Fruit fly (Drosophila melanogaster): ENCODE measurements around the gene CG43392.

Gene CG43392

DNA sequence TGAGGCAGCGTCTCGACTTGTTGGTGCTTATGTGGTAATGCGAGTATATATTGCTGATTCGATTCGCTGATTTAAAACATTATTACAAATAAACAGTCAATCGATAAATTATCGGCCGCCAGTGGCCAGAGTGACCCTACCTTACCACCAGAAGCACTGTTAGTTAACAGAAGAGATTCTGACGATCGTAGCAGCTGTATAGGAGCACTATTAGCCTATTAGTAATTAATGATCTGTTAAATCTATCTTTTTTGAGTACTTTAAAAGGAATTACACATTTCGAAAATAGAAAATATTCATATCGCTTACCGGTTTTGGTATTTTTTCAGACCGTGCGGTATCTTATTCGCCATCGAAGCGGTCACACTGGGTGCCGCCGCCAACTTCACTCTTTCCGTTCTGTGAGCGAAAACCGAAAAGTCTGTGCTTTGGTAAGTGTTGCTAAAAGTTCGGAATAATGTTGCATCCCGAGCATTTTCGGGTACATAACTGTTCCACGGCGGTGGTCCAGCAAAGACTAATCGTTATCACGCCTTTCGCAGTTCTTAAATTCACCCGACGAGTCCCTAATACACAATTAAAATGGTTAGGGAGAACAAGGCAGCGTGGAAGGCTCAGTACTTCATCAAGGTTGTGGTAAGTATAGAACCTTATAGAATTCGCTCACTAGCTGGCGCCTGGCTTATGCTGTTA is 46.3 kb upstream of the CG43392 start, which contains the start of the genes CG7130 and RpLP0 (continued):
- peak; percentile 52; the same call in 1 of the 2 replicates for TF ChIP-seq klu (GFP tag; IDR thresholded peaks at IDR 0.05)
- TF ChIP-seq Sin3A (optimal IDR thresholded peaks at IDR 0.05): peak; percentile 94
- TF ChIP-seq CG2712 (tag; optimal IDR thresholded peaks at IDR 0.05): peak; percentile 87
- peak; percentile 86 for TF ChIP-seq zfh2 (GFP tag; optimal IDR thresholded peaks at IDR 0.05)
- peak; percentile 40; the same call in 1 of the 2 replicates for TF ChIP-seq CG10321 (GFP tag; IDR thresholded peaks at IDR 0.05)
- TF ChIP-seq Dfd (GFP tag; optimal IDR thresholded peaks at IDR 0.05): no peak
- TF ChIP-seq sug (tag; optimal IDR thresholded peaks at IDR 0.05): peak; percentile 91
- peak; percentile 29 for TF ChIP-seq zf30C (GFP tag; optimal IDR thresholded peaks at IDR 0.05)
- peak; percentile 97 for TF ChIP-seq CG12659 (GFP tag; optimal IDR thresholded peaks at IDR 0.05)
- TF ChIP-seq Dip2 (GFP tag; IDR thresholded peaks at IDR 0.05): no peak
- peak; percentile 54 for TF ChIP-seq Ssrp (tag; optimal IDR thresholded peaks at IDR 0.05)
- peak; percentile 28; the same call in 1 of the 2 replicates for TF ChIP-seq CG4730 (GFP tag; IDR thresholded peaks at IDR 0.05)
- peak; percentile 97 for TF ChIP-seq ci (GFP tag; IDR thresholded peaks at IDR 0.05)
- peak; percentile 98 for TF ChIP-seq CG7987 (GFP tag; optimal IDR thresholded peaks at IDR 0.05)
- peak; percentile 99 for TF ChIP-seq Med (GFP tag)
- peak; percentile 70 for TF ChIP-seq CG11696 (GFP tag; IDR thresholded peaks at IDR 0.05)
- TF ChIP-seq CG4854 (GFP tag; optimal IDR thresholded peaks at IDR 0.05): peak; percentile 89
- TF ChIP-seq lbe (GFP tag; optimal IDR thresholded peaks at IDR 0.05): peak; percentile 69
- no peak for TF ChIP-seq nerfin-2 (GFP tag; IDR thresholded peaks at IDR 0.05; ENCODE audit: partially characterized antibody)
- TF ChIP-seq CG8089 (GFP tag; optimal IDR thresholded peaks at IDR 0.05): peak; percentile 95
- peak; percentile 97 for TF ChIP-seq lab (GFP tag; optimal IDR thresholded peaks at IDR 0.05)
- peak; percentile 81 for TF ChIP-seq D19B (GFP tag; optimal IDR thresholded peaks at IDR 0.05)
- TF ChIP-seq nau (GFP tag; optimal IDR thresholded peaks at IDR 0.05): peak; percentile 97
- TF ChIP-seq CG11560 (tag; IDR thresholded peaks at IDR 0.05): peak; percentile 72; the same call in 1 of the 3 replicates
- peak; percentile 86 for TF ChIP-seq fu2 (GFP tag; optimal IDR thresholded peaks at IDR 0.05)
- peak; percentile 93 for TF ChIP-seq vvl (GFP tag; IDR thresholded peaks at IDR 0.05)
- peak; percentile 87 for TF ChIP-seq CG8388 (GFP tag; optimal IDR thresholded peaks at IDR 0.05)
- no peak for TF ChIP-seq CG34224 (GFP tag; IDR thresholded peaks at IDR 0.05; ENCODE audit: partially characterized antibody)
- no peak for TF ChIP-seq Hr39 (optimal IDR thresholded peaks at IDR 0.05)
- TF ChIP-seq CG42726 (GFP tag; IDR thresholded peaks at IDR 0.05; ENCODE audit: partially characterized antibody): no peak; the same call in 1 of the 2 replicates
- no peak for TF ChIP-seq cg (GFP tag; optimal IDR thresholded peaks at IDR 0.05)
- TF ChIP-seq CG13287 (GFP tag; IDR thresholded peaks at IDR 0.05; ENCODE audit: partially characterized antibody): peak; percentile 64
- TF ChIP-seq GATAe (GFP tag; conservative IDR thresholded peaks at IDR 0.05): no peak
- TF ChIP-seq ap (GFP tag; IDR thresholded peaks at IDR 0.05): peak; percentile 87
- TF ChIP-seq oc (tag; optimal IDR thresholded peaks at IDR 0.05): peak; percentile 67
- TF ChIP-seq CG32532 (GFP tag; IDR thresholded peaks at IDR 0.05): peak; percentile 90
- 0 out of 2 replicates have a peak, but pooled peaks have one; percentile 26 for TF ChIP-seq CG4404 (GFP tag; IDR thresholded peaks at IDR 0.05)
- peak in 1 of 2 experiments; percentile 65 for TF ChIP-seq crp (GFP tag; optimal IDR thresholded peaks at IDR 0.05)
- TF ChIP-seq pzg (GFP tag; optimal IDR thresholded peaks at IDR 0.05): peak; percentile 93
- peak; percentile 96 for TF ChIP-seq bcd (GFP tag; optimal IDR thresholded peaks at IDR 0.05)
- peak; percentile 94 for TF ChIP-seq CG3281 (GFP tag; optimal IDR thresholded peaks at IDR 0.05)
- peak; percentile 93 for TF ChIP-seq CG15601 (tag; optimal IDR thresholded peaks at IDR 0.05)
- TF ChIP-seq Hr51 (GFP tag; optimal IDR thresholded peaks at IDR 0.05): peak; percentile 84 to 94
- TF ChIP-seq grn (GFP tag; optimal IDR thresholded peaks at IDR 0.05): peak; percentile 87
- peak; percentile 71 for TF ChIP-seq Hr3 (GFP tag; optimal IDR thresholded peaks at IDR 0.05)
- TF ChIP-seq CoRest (tag; optimal IDR thresholded peaks at IDR 0.05): peak; percentile 85
- TF ChIP-seq CG13894 (tag; optimal IDR thresholded peaks at IDR 0.05): peak; percentile 77
- TF ChIP-seq Atf-2 (GFP tag; optimal IDR thresholded peaks at IDR 0.05): peak; percentile 88
- TF ChIP-seq amos (GFP tag; IDR thresholded peaks at IDR 0.05; ENCODE audit: partially characterized antibody): peak; percentile 42; the same call in 1 of the 2 replicates

Data from whole organism, embryonic.